Worm (Caenorhabditis elegans) whole organism, L3 larva: ENCODE measurements around the gene BE10.4.

ENCODE experiments used
- aly-2 ChIP-seq: fragments of 150-350 bp; optimal IDR thresholded peaks from 2 replicates; lab custom pipeline; 2014; ENCODE audit warnings: missing biosample characterization, missing genetic modification characterization
- ceh-82 ChIP-seq: fragments of 150-350 bp; optimal IDR thresholded peaks from 2 replicates; lab custom pipeline; 2014; ENCODE audit warnings: missing biosample characterization, missing genetic modification characterization
- ceh-9 ChIP-seq: sonication (generic microtip); optimal IDR thresholded peaks from 2 replicates; lab custom pipeline; 2018; ENCODE audit warnings: missing biosample characterization, missing genetic modification characterization
- elt-2 ChIP-seq: sonication (generic microtip); optimal IDR thresholded peaks from 2 replicates; lab custom pipeline; 2016; ENCODE audit warnings: missing genetic modification reagents, mild to moderate bottlenecking, missing genetic modification characterization, missing compliant biosample characterization
- fkh-2 ChIP-seq: fragments of 150-350 bp; optimal IDR thresholded peaks from 2 replicates; lab custom pipeline; 2014; ENCODE audit warnings: missing biosample characterization, missing genetic modification reagents, missing genetic modification characterization
- jun-1 ChIP-seq: fragments of 150-350 bp; optimal IDR thresholded peaks from 2 replicates; lab custom pipeline; 2014; ENCODE audit warnings: missing biosample characterization, missing genetic modification reagents, missing genetic modification characterization
- lin-15B ChIP-seq: fragments of 150-350 bp; optimal IDR thresholded peaks from 2 replicates; lab custom pipeline; 2014; ENCODE audit warnings: missing biosample characterization, missing genetic modification characterization
- nhr-11 ChIP-seq: fragments of 150-350 bp; optimal IDR thresholded peaks from 2 replicates; lab custom pipeline; 2014; ENCODE audit warnings: missing biosample characterization, missing genetic modification characterization
- nhr-12 ChIP-seq: fragments of 150-350 bp; optimal IDR thresholded peaks from 2 replicates; lab custom pipeline; 2014; ENCODE audit warnings: missing biosample characterization, missing genetic modification characterization
- nhr-23 ChIP-seq: fragments of 150-350 bp; optimal IDR thresholded peaks from 2 replicates; lab custom pipeline; 2014; ENCODE audit warnings: missing biosample characterization, missing genetic modification reagents, missing genetic modification characterization
- nhr-25 ChIP-seq: sonication (generic microtip); optimal IDR thresholded peaks from 2 replicates; lab custom pipeline; 2017; ENCODE audit warnings: missing biosample characterization, missing genetic modification characterization
- nhr-76 ChIP-seq: fragments of 150-350 bp; sonication (generic microtip); optimal IDR thresholded peaks from 5 replicates; lab custom pipeline; 2014; ENCODE audit warnings: missing biosample characterization, missing genetic modification characterization
- nhr-77 ChIP-seq: fragments of 150-350 bp; optimal IDR thresholded peaks from 2 replicates; lab custom pipeline; 2014; ENCODE audit warnings: missing biosample characterization, missing genetic modification characterization
- ztf-11 ChIP-seq: fragments of 150-350 bp; optimal IDR thresholded peaks from 2 replicates; lab custom pipeline; 2014; ENCODE audit warnings: missing biosample characterization, missing genetic modification characterization

- no peak for TF ChIP-seq nhr-11 (tag; lab: Kevin White, UChicago)
- TF ChIP-seq nhr-12: no peak
- no peak for TF ChIP-seq aly-2
- TF ChIP-seq elt-2 (tag; lab: Kevin White, UChicago): no peak
- no peak for TF ChIP-seq nhr-76
- TF ChIP-seq lin-15B (tag; lab: Kevin White, UChicago): no peak
- no peak for TF ChIP-seq ceh-82
- no peak for TF ChIP-seq nhr-25 (tag; lab: Kevin White, UChicago)
- no peak for TF ChIP-seq nhr-77 (tag; lab: Kevin White, UChicago)
- no peak for TF ChIP-seq ztf-11
- no peak for TF ChIP-seq nhr-23 (tag; lab: Kevin White, UChicago)
- TF ChIP-seq jun-1: no peak
- no peak for TF ChIP-seq ceh-9
- TF ChIP-seq fkh-2 (tag; lab: Kevin White, UChicago): no peak
These were observed 42.1 kb downstream of the BE10.4 start, which contains the start of gene Y37D8A.5 for ce11 chrIII:12855394-12855793.
